Worm (Caenorhabditis elegans): ENCODE results near the gene R160.14.
"Not testable (repeated sequence)": the region's sequence is repeated elsewhere in the genome, so short reads cannot be mapped to it uniquely, and the experiment has no call there.

R160.14 gene

DNA sequence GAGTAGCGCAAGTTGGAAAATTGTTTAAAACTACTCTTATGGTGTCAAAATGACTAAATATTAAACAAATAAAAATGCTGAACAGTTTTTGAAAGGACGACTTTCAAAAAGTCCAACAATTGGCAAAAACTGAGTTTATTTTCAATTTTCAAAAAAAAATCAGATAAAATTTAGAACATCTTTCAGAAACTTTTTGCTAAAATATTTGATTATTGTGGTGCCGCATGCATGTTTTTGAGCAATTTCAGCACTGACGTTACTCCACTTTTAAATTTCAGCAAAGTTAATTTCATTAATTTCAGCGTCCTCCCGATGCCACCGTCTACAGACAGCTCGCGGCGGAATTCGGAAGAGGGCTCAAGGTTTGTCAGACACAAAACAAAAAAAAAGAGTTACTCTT, 32.6 kb downstream of the R160.14 start, which contains the start of gene cst-1:
Gene cst-1, plus strand, starts transcription at position 301 of the 400 bp plus-strand sequence.
- not testable (repeated sequence) for TF ChIP-seq unc-62 (GFP tag; optimal IDR thresholded peaks at IDR 0.05)

DNA sequence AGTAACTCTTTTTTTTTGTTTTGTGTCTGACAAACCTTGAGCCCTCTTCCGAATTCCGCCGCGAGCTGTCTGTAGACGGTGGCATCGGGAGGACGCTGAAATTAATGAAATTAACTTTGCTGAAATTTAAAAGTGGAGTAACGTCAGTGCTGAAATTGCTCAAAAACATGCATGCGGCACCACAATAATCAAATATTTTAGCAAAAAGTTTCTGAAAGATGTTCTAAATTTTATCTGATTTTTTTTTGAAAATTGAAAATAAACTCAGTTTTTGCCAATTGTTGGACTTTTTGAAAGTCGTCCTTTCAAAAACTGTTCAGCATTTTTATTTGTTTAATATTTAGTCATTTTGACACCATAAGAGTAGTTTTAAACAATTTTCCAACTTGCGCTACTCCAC, 35.9 kb downstream of the R160.14 start, which contains the start of gene cst-2:
Gene cst-2, minus strand, starts transcription at position 101 of the 400 bp plus-strand sequence.
- TF ChIP-seq unc-62 (GFP tag; optimal IDR thresholded peaks at IDR 0.05): not testable (repeated sequence)

DNA sequence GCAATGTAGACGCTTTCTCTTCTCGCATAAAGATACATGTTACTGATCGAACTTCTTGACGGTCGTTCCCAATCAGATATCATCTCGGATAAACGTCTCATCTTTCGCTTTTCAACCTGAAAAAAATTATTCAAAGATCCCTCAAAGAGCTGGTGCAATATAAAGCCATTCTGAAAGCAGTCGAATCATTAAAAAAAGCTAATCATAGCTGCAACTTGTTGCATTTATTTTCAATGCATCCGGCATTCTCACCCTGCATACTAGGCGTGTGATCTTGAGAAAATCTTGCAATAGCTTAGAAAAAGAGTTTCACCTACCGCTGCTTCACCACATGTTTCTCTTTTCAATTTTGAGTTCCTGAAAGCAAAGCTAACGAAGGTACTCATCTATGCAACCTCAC, 39.6 kb downstream of the R160.14 start, which contains the start of gene C24A8.6:
Gene C24A8.6, minus strand, starts transcription at position 101 of the 400 bp plus-strand sequence.
- not testable (repeated sequence) for TF ChIP-seq unc-62 (GFP tag; optimal IDR thresholded peaks at IDR 0.05)

- no peak for TF ChIP-seq unc-62 (GFP tag; optimal IDR thresholded peaks at IDR 0.05)
Measured at ce11 chrX:4328816-4329215, 43.1 kb downstream of the R160.14 start, which contains the start of gene C24A8.5. TSS of gene C24A8.5 (minus strand) at chrX:4328916.

- TF ChIP-seq unc-62 (GFP tag; optimal IDR thresholded peaks at IDR 0.05): no peak
Measured at ce11 chrX:4322847-4323455, 48.9 kb downstream of the R160.14 start.

All from whole organism, dauer.